Worm (Caenorhabditis elegans): ENCODE results near the gene col-167.

ce11 chrX:6276701-6277100 is 46.6 kb upstream of the col-167 start:
- TF ChIP-seq ama-1 (optimal IDR thresholded peaks at IDR 0.05), result no peak
- TF ChIP-seq unc-62 (GFP tag; optimal IDR thresholded peaks at IDR 0.05), result no peak
- TF ChIP-seq pqm-1 (tag; optimal IDR thresholded peaks at IDR 0.05), result no peak
- TF ChIP-seq snpc-4 (tag; optimal IDR thresholded peaks at IDR 0.05), result no peak
- no peak for TF ChIP-seq fos-1 (tag; optimal IDR thresholded peaks at IDR 0.05)
- no peak for TF ChIP-seq tbx-2 (tag; optimal IDR thresholded peaks at IDR 0.05)
- TF ChIP-seq nhr-77 (tag; optimal IDR thresholded peaks at IDR 0.05), result no peak
- no peak for TF ChIP-seq mdl-1 (tag; optimal IDR thresholded peaks at IDR 0.05)
